Worm (Caenorhabditis elegans) whole organism, mixed stage, embryonic: ENCODE results near the gene T27E4.1.

ENCODE experiments used
- bed-3 ChIP-seq: fragments of 200-800 bp; sonication (Bioruptor generic); optimal IDR thresholded peaks from 3 replicates; lab custom pipeline; 2018; ENCODE audit warnings: mild to moderate bottlenecking, missing genetic modification characterization, moderate library complexity, missing compliant biosample characterization
- blmp-1 ChIP-seq: fragments of 150-350 bp; optimal IDR thresholded peaks from 2 replicates; lab custom pipeline; 2014; ENCODE audit warnings: missing biosample characterization, missing genetic modification characterization
- lin-13 ChIP-seq: fragments of 150-350 bp; optimal IDR thresholded peaks from 2 replicates; lab custom pipeline; 2014; ENCODE audit warnings: missing biosample characterization, missing genetic modification characterization
- nhr-12 ChIP-seq: fragments of 150-350 bp; optimal IDR thresholded peaks from 2 replicates; lab custom pipeline; 2014; ENCODE audit warnings: missing biosample characterization, missing genetic modification characterization
- nhr-28 ChIP-seq: fragments of 150-350 bp; optimal IDR thresholded peaks from 2 replicates; lab custom pipeline; 2014; ENCODE audit warnings: missing biosample characterization, missing genetic modification characterization
- nhr-76 ChIP-seq: sonication (generic microtip); optimal IDR thresholded peaks from 2 replicates; lab custom pipeline; 2017; ENCODE audit warnings: missing biosample characterization, missing genetic modification characterization
- unc-62 ChIP-seq: fragments of 150-350 bp; optimal IDR thresholded peaks from 2 replicates; lab custom pipeline; 2014; ENCODE audit warnings: missing biosample characterization, missing genetic modification reagents, missing genetic modification characterization

- TF ChIP-seq blmp-1 (tag; lab: Kevin White, UChicago) (no peak), bed-3 (GFP tag; lab: Kevin White, UChicago) (no peak), nhr-12 (tag; lab: Kevin White, UChicago) (no peak), nhr-28 (no peak), nhr-76 (tag; lab: Kevin White, UChicago) (no peak), unc-62 (GFP tag; lab: Kevin White, UChicago) (no peak), lin-13 (no peak)
Observed at ce11 chrV:9053969-9054368, 38.2 kb upstream of the T27E4.1 start, which contains the start of gene C25E10.8.
